Fruit fly (Drosophila melanogaster) whole organism, embryonic: Measurements from ENCODE around the gene CG43630.

Experiments
- B-H2 ChIP-seq: fragments of 200-800 bp; sonication (Bioruptor generic); optimal IDR thresholded peaks from 2 replicates; lab custom pipeline; 2018; ENCODE audit warnings: missing biosample characterization, mild to moderate bottlenecking, missing genetic modification characterization
- Bdp1 ChIP-seq: fragments of 200-800 bp; sonication (Bioruptor generic); optimal IDR thresholded peaks from 3 replicates; lab custom pipeline; 2016; ENCODE audit warnings: missing biosample characterization, missing genetic modification characterization
- Bteb2 ChIP-seq: fragments of 200-800 bp; sonication (Bioruptor generic); optimal IDR thresholded peaks from 2 replicates; lab custom pipeline; 2016; ENCODE audit warnings: missing biosample characterization, missing genetic modification characterization
- CG11085 ChIP-seq: fragments of 200-800 bp; sonication (Bioruptor generic); IDR thresholded peaks from 2 replicates; pipeline ENCODE4 v1.3.6; 2022; ENCODE audit warnings: missing biosample characterization, missing genetic modification characterization
- CG11696 ChIP-seq: fragments of 200-800 bp; sonication (Bioruptor generic); IDR thresholded peaks from 2 replicates; pipeline ENCODE4 v1.3.6; 2022; ENCODE audit warnings: missing biosample characterization, missing genetic modification characterization
- CG17802 ChIP-seq: fragments of 200-800 bp; sonication (Bioruptor generic); optimal IDR thresholded peaks from 2 replicates; lab custom pipeline; 2018; ENCODE audit warnings: missing biosample characterization, mild to moderate bottlenecking, missing genetic modification characterization, moderate library complexity
- CG18011 ChIP-seq: fragments of 200-800 bp; sonication (Bioruptor generic); optimal IDR thresholded peaks from 2 replicates; lab custom pipeline; 2017; ENCODE audit warnings: missing biosample characterization, missing genetic modification characterization, mild to moderate bottlenecking, moderate library complexity, missing genotype
- CG2120 ChIP-seq: fragments of 200-800 bp; sonication (Bioruptor generic); optimal IDR thresholded peaks from 3 replicates; lab custom pipeline; 2016; ENCODE audit warnings: missing biosample characterization, missing genetic modification characterization
- CG4328 ChIP-seq: fragments of 200-800 bp; sonication (Bioruptor generic); optimal IDR thresholded peaks from 3 replicates; lab custom pipeline; 2017; ENCODE audit warnings: missing biosample characterization, missing genetic modification reagents, missing genetic modification characterization
- CG7745 ChIP-seq: fragments of 200-800 bp; sonication (Bioruptor generic); optimal IDR thresholded peaks from 2 replicates; lab custom pipeline; 2018; ENCODE audit warnings: missing biosample characterization, mild to moderate bottlenecking, missing genetic modification characterization, moderate library complexity
- CG8765 ChIP-seq: fragments of 200-800 bp; sonication (Bioruptor generic); IDR thresholded peaks from 2 replicates; pipeline ENCODE4 v1.3.6; 2022; ENCODE audit warnings: missing biosample characterization, missing genetic modification characterization
- CG9727 ChIP-seq: fragments of 200-800 bp; sonication (Bioruptor generic); optimal IDR thresholded peaks from 3 replicates; lab custom pipeline; 2017; ENCODE audit warnings: missing biosample characterization, mild to moderate bottlenecking, missing genetic modification characterization
- Doc2 ChIP-seq: fragments of 200-800 bp; sonication (Bioruptor generic); IDR thresholded peaks from 2 replicates; pipeline ENCODE4 v1.3.6; 2022; ENCODE audit warnings: missing biosample characterization, missing genetic modification characterization
- Doc3 ChIP-seq: fragments of 200-800 bp; sonication (Bioruptor generic); IDR thresholded peaks from 3 replicates; pipeline ENCODE4 v1.3.6; 2022; ENCODE audit warnings: missing biosample characterization, missing genetic modification characterization; ENCODE audit not compliant: partially characterized antibody
- Eip74EF ChIP-seq, 2 experiments: fragments of 200-800 bp in 1 of 2; fragments of >200 bp in 1 of 2; sonication (Bioruptor generic) in 1 of 2; optimal IDR thresholded peaks; 2 replicates each; lab custom pipeline; 2017 to 2019; ENCODE audit warnings: missing biosample characterization in 2 of 2, missing genetic modification characterization in 2 of 2, mild to moderate bottlenecking in 1 of 2, moderate library complexity in 1 of 2
- H2.0 ChIP-seq: fragments of 200-800 bp; sonication (Bioruptor generic); IDR thresholded peaks from 2 replicates; pipeline ENCODE4 v1.3.6; 2022; ENCODE audit warnings: missing biosample characterization, missing genetic modification characterization
- HLH3B ChIP-seq: fragments of 200-800 bp; sonication (Bioruptor generic); IDR thresholded peaks from 2 replicates; pipeline ENCODE4 v1.3.6; 2022; ENCODE audit warnings: missing biosample characterization, missing genetic modification characterization
- HLH4C ChIP-seq: fragments of 200-800 bp; sonication (Bioruptor generic); IDR thresholded peaks from 3 replicates; pipeline ENCODE4 v1.3.6; 2022; ENCODE audit warnings: missing biosample characterization, missing genetic modification characterization; ENCODE audit not compliant: partially characterized antibody
- Hmx ChIP-seq: fragments of 200-800 bp; sonication (Bioruptor generic); optimal IDR thresholded peaks from 2 replicates; lab custom pipeline; 2016; ENCODE audit warnings: missing biosample characterization, missing genetic modification characterization
- Hr3 ChIP-seq: fragments of 200-800 bp; sonication (Bioruptor generic); optimal IDR thresholded peaks from 3 replicates; lab custom pipeline; 2016; ENCODE audit warnings: missing biosample characterization, missing genetic modification characterization
- Lhr ChIP-seq: fragments of 200-800 bp; sonication (Bioruptor generic); optimal IDR thresholded peaks from 3 replicates; lab custom pipeline; 2017; ENCODE audit warnings: mild to moderate bottlenecking, missing biosample characterization, missing genetic modification reagents, missing genetic modification characterization
- Max ChIP-seq: fragments of 200-800 bp; sonication (Bioruptor generic); optimal IDR thresholded peaks from 2 replicates; lab custom pipeline; 2016; ENCODE audit warnings: missing biosample characterization, mild to moderate bottlenecking, missing genetic modification characterization
- Neu2 ChIP-seq: fragments of 200-800 bp; sonication (Bioruptor generic); optimal IDR thresholded peaks from 3 replicates; lab custom pipeline; 2016; ENCODE audit warnings: missing biosample characterization, missing genetic modification characterization, borderline replicate concordance
- Poxn ChIP-seq: fragments of 200-800 bp; sonication (Bioruptor generic); IDR thresholded peaks from 2 replicates; pipeline ENCODE4 v1.3.6; 2022; ENCODE audit warnings: missing biosample characterization, missing genetic modification characterization
- Sox100B ChIP-seq: fragments of 200-800 bp; sonication (Bioruptor generic); optimal IDR thresholded peaks from 3 replicates; lab custom pipeline; 2018; ENCODE audit warnings: missing biosample characterization, mild to moderate bottlenecking, missing genetic modification characterization
- Sry-δ ChIP-seq: fragments of 200-800 bp; sonication (Bioruptor generic); optimal IDR thresholded peaks from 2 replicates; lab custom pipeline; 2016; ENCODE audit warnings: missing biosample characterization, missing genetic modification characterization
- ac ChIP-seq: fragments of 200-800 bp; sonication (Bioruptor generic); optimal IDR thresholded peaks from 3 replicates; lab custom pipeline; 2017; ENCODE audit warnings: missing biosample characterization, mild to moderate bottlenecking, missing genetic modification characterization
- caup ChIP-seq: fragments of 200-800 bp; sonication (Bioruptor generic); optimal IDR thresholded peaks from 3 replicates; lab custom pipeline; 2017; ENCODE audit warnings: missing biosample characterization, mild to moderate bottlenecking, missing genetic modification characterization, moderate library complexity; ENCODE audit not compliant: severe bottlenecking
- chif ChIP-seq, 2 experiments: fragments of 200-800 bp; sonication (Bioruptor generic); optimal IDR thresholded peaks; 3 replicates each; lab custom pipeline; 2016; ENCODE audit warnings: missing biosample characterization in 2 of 2, missing genetic modification characterization in 2 of 2
- crp ChIP-seq, 2 experiments: fragments of 200-800 bp; sonication (Bioruptor generic); optimal IDR thresholded peaks; 2 replicates in 1 of 2; 3 replicates in 1 of 2; lab custom pipeline; 2017; ENCODE audit warnings: missing biosample characterization in 2 of 2, missing genetic modification characterization in 2 of 2, mild to moderate bottlenecking in 1 of 2, moderate library complexity in 1 of 2
- fd96Cb ChIP-seq: fragments of 200-800 bp; sonication (Bioruptor generic); optimal IDR thresholded peaks from 2 replicates; lab custom pipeline; 2018; ENCODE audit warnings: missing biosample characterization, mild to moderate bottlenecking, missing genetic modification characterization, moderate library complexity
- her ChIP-seq: fragments of 200-800 bp; sonication (Bioruptor generic); optimal IDR thresholded peaks from 2 replicates; lab custom pipeline; 2016; ENCODE audit warnings: missing biosample characterization, missing genetic modification characterization
- jing ChIP-seq: fragments of 200-800 bp; sonication (Bioruptor generic); optimal IDR thresholded peaks from 2 replicates; lab custom pipeline; 2018; ENCODE audit warnings: missing biosample characterization, mild to moderate bottlenecking, missing genetic modification characterization
- kay ChIP-seq: fragments of 200-800 bp; sonication (Bioruptor generic); optimal IDR thresholded peaks from 2 replicates; lab custom pipeline; 2016; ENCODE audit warnings: missing biosample characterization, missing genetic modification characterization
- lilli ChIP-seq: fragments of 200-800 bp; sonication (Bioruptor generic); optimal IDR thresholded peaks from 3 replicates; lab custom pipeline; 2016; ENCODE audit warnings: missing biosample characterization, missing genetic modification characterization
- lola ChIP-seq, 3 experiments: fragments of >200 bp in 2 of 3; fragments of 200-800 bp in 1 of 3; sonication (Bioruptor generic) in 1 of 3; optimal IDR thresholded peaks; 2 replicates each; lab custom pipeline; 2017 to 2019; ENCODE audit warnings: missing biosample characterization in 3 of 3, missing genetic modification characterization in 3 of 3, mild to moderate bottlenecking in 1 of 3, moderate library complexity in 1 of 3
- oc ChIP-seq: fragments of 200-800 bp; sonication (Bioruptor generic); optimal IDR thresholded peaks from 2 replicates; lab custom pipeline; 2018; ENCODE audit warnings: missing biosample characterization, mild to moderate bottlenecking, missing genetic modification characterization, moderate library complexity
- p53 ChIP-seq: fragments of 200-800 bp; sonication (Bioruptor generic); optimal IDR thresholded peaks from 2 replicates; lab custom pipeline; 2016; ENCODE audit warnings: missing biosample characterization, missing genetic modification characterization
- peb ChIP-seq: fragments of 200-800 bp; sonication (Bioruptor generic); IDR thresholded peaks from 2 replicates; pipeline ENCODE4 v1.3.6; 2022; ENCODE audit warnings: missing biosample characterization, missing genetic modification characterization
- pzg ChIP-seq: fragments of 200-800 bp; sonication (Bioruptor generic); optimal IDR thresholded peaks from 3 replicates; lab custom pipeline; 2018; ENCODE audit warnings: missing biosample characterization, mild to moderate bottlenecking, missing genetic modification characterization, moderate library complexity
- schlank ChIP-seq: fragments of 200-800 bp; sonication (Bioruptor generic); optimal IDR thresholded peaks from 2 replicates; lab custom pipeline; 2018; ENCODE audit warnings: missing biosample characterization, mild to moderate bottlenecking, missing genetic modification characterization
- seq ChIP-seq: fragments of 200-800 bp; sonication (Bioruptor generic); IDR thresholded peaks from 2 replicates; pipeline ENCODE4 v1.3.6; 2022; ENCODE audit warnings: missing biosample characterization, missing genetic modification characterization
- sr ChIP-seq: fragments of 200-800 bp; sonication (Bioruptor generic); IDR thresholded peaks from 3 replicates; pipeline ENCODE4 v1.3.6; 2022; ENCODE audit warnings: missing biosample characterization, missing genetic modification characterization
- tin ChIP-seq: fragments of 200-800 bp; sonication (Bioruptor generic); optimal IDR thresholded peaks from 3 replicates; lab custom pipeline; 2016; ENCODE audit warnings: missing biosample characterization, missing genetic modification characterization
- tll ChIP-seq, 2 experiments: fragments of 200-800 bp in 1 of 2; fragments of >200 bp in 1 of 2; sonication (Bioruptor generic) in 1 of 2; optimal IDR thresholded peaks; 2 replicates each; lab custom pipeline; 2017 to 2019; ENCODE audit warnings: missing biosample characterization in 2 of 2, missing genetic modification characterization in 2 of 2, mild to moderate bottlenecking in 1 of 2, moderate library complexity in 1 of 2
- tup ChIP-seq: fragments of 200-800 bp; sonication (Bioruptor generic); optimal IDR thresholded peaks from 2 replicates; lab custom pipeline; 2016; ENCODE audit warnings: missing biosample characterization, mild to moderate bottlenecking, missing genetic modification characterization, moderate library complexity
- tx ChIP-seq: fragments of 200-800 bp; sonication (Bioruptor generic); optimal IDR thresholded peaks from 2 replicates; lab custom pipeline; 2016; ENCODE audit warnings: missing biosample characterization, missing genetic modification characterization

Gene CG43630

DNA sequence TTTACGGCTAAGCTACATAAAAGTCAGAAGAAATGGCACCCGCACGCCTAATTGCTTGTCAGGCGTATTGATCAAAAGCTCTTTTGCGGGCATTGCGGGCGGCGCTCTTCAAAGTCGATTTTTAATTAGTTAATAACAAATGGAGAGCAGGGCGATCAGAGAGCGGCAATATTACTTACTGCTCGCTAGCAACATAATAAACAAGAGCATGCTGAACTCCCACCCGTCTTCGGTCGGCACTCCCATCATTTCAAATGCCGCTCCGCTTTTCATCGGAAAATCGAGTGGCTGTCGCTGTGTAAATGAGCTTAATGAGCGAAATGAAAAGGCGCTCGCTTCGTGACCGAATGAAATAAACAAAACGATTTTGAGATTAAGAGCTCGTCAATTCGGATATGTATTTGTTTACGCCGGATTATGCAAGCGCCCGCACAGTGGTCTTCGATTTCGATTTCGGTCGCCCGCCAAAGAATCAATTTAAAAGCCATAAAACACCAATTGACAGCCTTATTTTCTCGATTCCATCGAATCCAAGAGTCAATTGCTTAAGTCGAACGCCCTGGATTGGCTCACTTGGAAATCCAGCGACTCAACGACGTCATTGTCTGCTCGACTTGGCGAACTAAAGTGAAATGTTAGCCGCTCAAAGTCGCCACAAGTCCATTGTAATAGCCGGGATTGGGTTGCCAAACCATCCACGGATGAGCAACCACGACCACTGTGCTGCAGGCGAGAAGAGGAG lies 22.4 kb downstream of the CG43630 start (continued):
- TF ChIP-seq Doc2 (GFP tag; lab: Robert Waterston, UW) = 0 out of 2 replicates have a peak, but pooled peaks have one; percentile 38
- TF ChIP-seq Eip74EF (GFP tag; optimal IDR thresholded peaks at IDR 0.05; lab: Kevin White, UChicago) = peak in 1 of 2 experiments; percentile 82
- TF ChIP-seq tin = peak; percentile 74
- peak; percentile 92 for TF ChIP-seq Sox100B (GFP tag; lab: Kevin White, UChicago)
- peak; percentile 53 for TF ChIP-seq Max
- TF ChIP-seq Poxn (GFP tag; lab: Robert Waterston, UW) = peak; percentile 62
- no peak for TF ChIP-seq ac (GFP tag; lab: Kevin White, UChicago)
- TF ChIP-seq kay = peak; percentile 57
- TF ChIP-seq sr = no peak; the same call in 2 of the 3 replicates
- no peak; the same call in 2 of the 3 replicates for TF ChIP-seq HLH4C (GFP tag; lab: Robert Waterston, UW)
- peak; percentile 60 for TF ChIP-seq CG11085
- peak in 1 of 3 experiments; percentile 0 for TF ChIP-seq lola (GFP tag; optimal IDR thresholded peaks at IDR 0.05; lab: Kevin White, UChicago)
- no peak for TF ChIP-seq Hmx
- no peak for TF ChIP-seq pzg (GFP tag; lab: Kevin White, UChicago)
- TF ChIP-seq tll (GFP tag; optimal IDR thresholded peaks at IDR 0.05; lab: Kevin White, UChicago) = no peak
- TF ChIP-seq CG9727 = peak; percentile 61
- TF ChIP-seq CG4328 (GFP tag; lab: Kevin White, UChicago) = peak; percentile 49
- peak; percentile 89 for TF ChIP-seq seq (GFP tag; lab: Robert Waterston, UW)
- no peak for TF ChIP-seq B-H2 (GFP tag; lab: Kevin White, UChicago)
- TF ChIP-seq fd96Cb (tag; lab: Kevin White, UChicago) = peak; percentile 84
- TF ChIP-seq CG7745 = no peak
- peak; percentile 76 for TF ChIP-seq oc (tag; lab: Kevin White, UChicago)
- peak; percentile 72 for TF ChIP-seq tx (GFP tag; lab: Kevin White, UChicago)
- peak; percentile 79 for TF ChIP-seq CG2120 (GFP tag; lab: Kevin White, UChicago)
- TF ChIP-seq Bteb2 (GFP tag; lab: Kevin White, UChicago) = peak; percentile 42
- TF ChIP-seq Lhr (GFP tag; lab: Kevin White, UChicago) = peak; percentile 33
- peak; percentile 75 to 77 for TF ChIP-seq chif (GFP tag; optimal IDR thresholded peaks at IDR 0.05; lab: Kevin White, UChicago)
- peak; percentile 71 for TF ChIP-seq lilli (GFP tag; lab: Kevin White, UChicago)
- peak; percentile 66 for TF ChIP-seq Bdp1
- no peak for TF ChIP-seq Doc3 (GFP tag; lab: Robert Waterston, UW)
- peak; percentile 79 for TF ChIP-seq Hr3
- peak; percentile 26 for TF ChIP-seq schlank (tag; lab: Kevin White, UChicago)
- peak in 1 of 2 experiments; percentile 49 for TF ChIP-seq crp (GFP tag; optimal IDR thresholded peaks at IDR 0.05; lab: Kevin White, UChicago)
- TF ChIP-seq HLH3B (GFP tag; lab: Robert Waterston, UW) = peak; percentile 79
- TF ChIP-seq Neu2 = no peak
- TF ChIP-seq CG18011 (GFP tag; lab: Kevin White, UChicago) = peak; percentile 60
- no peak; the same call in 1 of the 2 replicates for TF ChIP-seq CG8765 (GFP tag; lab: Robert Waterston, UW)
- peak; percentile 45 for TF ChIP-seq tup (GFP tag; lab: Kevin White, UChicago)
- TF ChIP-seq jing (GFP tag; lab: Kevin White, UChicago) = peak; percentile 82
- TF ChIP-seq CG17802 (tag; lab: Kevin White, UChicago) = peak; percentile 13
- peak; percentile 86 for TF ChIP-seq her (GFP tag; lab: Kevin White, UChicago)
- peak; percentile 20 for TF ChIP-seq Sry-δ (GFP tag; lab: Kevin White, UChicago)
- TF ChIP-seq peb (GFP tag; lab: Robert Waterston, UW) = peak; percentile 54; the same call in 1 of the 2 replicates
- peak; percentile 44 for TF ChIP-seq p53 (GFP tag; lab: Kevin White, UChicago)
- TF ChIP-seq caup (GFP tag; lab: Kevin White, UChicago) = peak; percentile 60
- TF ChIP-seq CG11696 (GFP tag; lab: Robert Waterston, UW) = 0 out of 2 replicates have a peak, but pooled peaks have one; percentile 46
- peak; percentile 56; the same call in 1 of the 2 replicates for TF ChIP-seq H2.0 (GFP tag; lab: Robert Waterston, UW)
